Fruit fly (Drosophila melanogaster) whole organism, wandering third instar larva: ENCODE data around the gene Or2a.

Experiments used
- Abd-B ChIP-seq: fragments of >200 bp; optimal IDR thresholded peaks from 2 replicates; lab custom pipeline; 2017; ENCODE audit warnings: missing biosample characterization, missing genetic modification characterization
- CG32264 ChIP-seq: fragments of 200-800 bp; sonication (Bioruptor generic); optimal IDR thresholded peaks from 2 replicates; lab custom pipeline; 2016; ENCODE audit warnings: missing biosample characterization, missing genetic modification characterization
- CG9705 ChIP-seq: fragments of 200-800 bp; sonication (Bioruptor generic); optimal IDR thresholded peaks from 2 replicates; lab custom pipeline; 2018; ENCODE audit warnings: missing biosample characterization, mild to moderate bottlenecking, missing genetic modification characterization
- CrebA ChIP-seq: fragments of 200-800 bp; sonication (Bioruptor generic); optimal IDR thresholded peaks from 2 replicates; lab custom pipeline; 2016; ENCODE audit warnings: missing biosample characterization, mild to moderate bottlenecking, missing genetic modification characterization, borderline replicate concordance
- Dif ChIP-seq: fragments of 200-275, 200-300 bp; sonication (Bioruptor generic); optimal IDR thresholded peaks from 2 replicates; lab custom pipeline; 2018; ENCODE audit warnings: missing biosample characterization, missing genetic modification characterization; ENCODE audit not compliant: partially characterized antibody
- GATAd ChIP-seq: sonication (Bioruptor generic); optimal IDR thresholded peaks from 2 replicates; lab custom pipeline; 2016; ENCODE audit warnings: missing biosample characterization, missing genetic modification characterization
- HLH106 ChIP-seq: fragments of 200-800 bp; optimal IDR thresholded peaks from 3 replicates; lab custom pipeline; 2019; ENCODE audit warnings: missing biosample characterization, mild to moderate bottlenecking, missing genetic modification characterization, moderate library complexity
- Hnf4 ChIP-seq: fragments of 200-800 bp; sonication (Bioruptor generic); optimal IDR thresholded peaks from 2 replicates; lab custom pipeline; 2016; ENCODE audit warnings: missing biosample characterization, mild to moderate bottlenecking, missing genetic modification characterization
- Hr83 ChIP-seq: fragments of 200-300 bp; sonication (Bioruptor generic); optimal IDR thresholded peaks from 2 replicates; lab custom pipeline; 2016; ENCODE audit warnings: missing biosample characterization, mild to moderate bottlenecking, missing genetic modification characterization, moderate library complexity; ENCODE audit not compliant: poor library complexity, severe bottlenecking
- Mio ChIP-seq: sonication (Bioruptor generic); optimal IDR thresholded peaks from 2 replicates; lab custom pipeline; 2016; ENCODE audit warnings: missing biosample characterization, missing genetic modification characterization
- Myc ChIP-seq: fragments of >200 bp; optimal IDR thresholded peaks from 2 replicates; lab custom pipeline; 2017
- N ChIP-seq: fragments of >200 bp; optimal IDR thresholded peaks from 2 replicates; lab custom pipeline; 2018; ENCODE audit warnings: missing biosample characterization, missing external identifiers, missing genetic modification characterization
- OdsH ChIP-seq: fragments of 200-800 bp; sonication (Bioruptor generic); optimal IDR thresholded peaks from 2 replicates; lab custom pipeline; 2016; ENCODE audit warnings: missing biosample characterization, mild to moderate bottlenecking, missing genetic modification characterization
- Rel ChIP-seq, 2 experiments: fragments of 200-800 bp; sonication (Bioruptor generic) in 1 of 2; optimal IDR thresholded peaks; 2 replicates in 1 of 2; 3 replicates in 1 of 2; lab custom pipeline; 2016 to 2019; ENCODE audit warnings: mild to moderate bottlenecking in 2 of 2, missing biosample characterization in 2 of 2, missing genetic modification characterization in 2 of 2, moderate library complexity in 1 of 2
- Vsx2 ChIP-seq: fragments of 200-300, 225-300 bp; sonication (Bioruptor generic); optimal IDR thresholded peaks from 2 replicates; lab custom pipeline; 2018; ENCODE audit warnings: missing biosample characterization, missing genetic modification characterization; ENCODE audit not compliant: partially characterized antibody
- br ChIP-seq: fragments of 200-800 bp; sonication (Bioruptor generic); optimal IDR thresholded peaks from 2 replicates; lab custom pipeline; 2016; ENCODE audit warnings: missing biosample characterization, missing genetic modification characterization
- brk ChIP-seq: fragments of 200-800 bp; sonication (Bioruptor generic); optimal IDR thresholded peaks from 2 replicates; lab custom pipeline; 2016; ENCODE audit warnings: missing biosample characterization, mild to moderate bottlenecking, missing genetic modification characterization
- dl ChIP-seq, 2 experiments: fragments of 175-275, 200-275 bp in 1 of 2; fragments of 200-275 bp in 1 of 2; sonication (Bioruptor generic); optimal IDR thresholded peaks; lab custom pipeline; 2018; ENCODE audit warnings: mild to moderate bottlenecking in 2 of 2, missing biosample characterization in 2 of 2, missing genetic modification characterization in 2 of 2, moderate library complexity in 2 of 2; ENCODE audit not compliant: partially characterized antibody in 2 of 2, insufficient read depth in 1 of 2
- dmrt93B ChIP-seq: fragments of 200-800 bp; sonication (Bioruptor generic); optimal IDR thresholded peaks from 2 replicates; lab custom pipeline; 2018; ENCODE audit warnings: missing biosample characterization, mild to moderate bottlenecking, missing genetic modification characterization
- dsf ChIP-seq: sonication (Bioruptor generic); optimal IDR thresholded peaks from 2 replicates; lab custom pipeline; 2016; ENCODE audit warnings: missing biosample characterization, missing genetic modification characterization, borderline replicate concordance
- ey ChIP-seq: fragments of 200-800 bp; sonication (Bioruptor generic); optimal IDR thresholded peaks from 2 replicates; lab custom pipeline; 2016; ENCODE audit warnings: missing biosample characterization, missing genetic modification characterization
- foxo ChIP-seq, 2 experiments: fragments of 200-800 bp; sonication (Bioruptor generic); optimal IDR thresholded peaks; 2 replicates in 1 of 2; 3 replicates in 1 of 2; lab custom pipeline; 2016 to 2017; ENCODE audit warnings: missing biosample characterization in 2 of 2, missing genetic modification characterization in 2 of 2
- fru ChIP-seq: fragments of 200-800 bp; sonication (Bioruptor generic); optimal IDR thresholded peaks from 3 replicates; lab custom pipeline; 2016; ENCODE audit warnings: missing biosample characterization, mild to moderate bottlenecking, missing genetic modification characterization
- h ChIP-seq: fragments of 200-800 bp; sonication (Bioruptor generic); optimal IDR thresholded peaks from 3 replicates; lab custom pipeline; 2016; ENCODE audit warnings: missing biosample characterization, mild to moderate bottlenecking, missing genetic modification characterization
- lola ChIP-seq: fragments of >200 bp; optimal IDR thresholded peaks from 2 replicates; lab custom pipeline; 2017; ENCODE audit warnings: missing biosample characterization, missing genetic modification characterization
- pan ChIP-seq: fragments of >200 bp; optimal IDR thresholded peaks from 2 replicates; lab custom pipeline; 2017
- psq ChIP-seq: fragments of 200-800 bp; sonication (Bioruptor generic); optimal IDR thresholded peaks from 3 replicates; lab custom pipeline; 2017; ENCODE audit warnings: missing biosample characterization, mild to moderate bottlenecking, missing genetic modification characterization, moderate library complexity
- rgr ChIP-seq: fragments of 200-800 bp; sonication (Bioruptor generic); optimal IDR thresholded peaks from 3 replicates; lab custom pipeline; 2016; ENCODE audit warnings: missing biosample characterization, mild to moderate bottlenecking, missing genetic modification characterization
- sage ChIP-seq: fragments of 200-800 bp; sonication (Bioruptor generic); optimal IDR thresholded peaks from 2 replicates; lab custom pipeline; 2016; ENCODE audit warnings: missing biosample characterization, mild to moderate bottlenecking, missing genetic modification characterization
- sv ChIP-seq: fragments of 200-800 bp; sonication (Bioruptor generic); optimal IDR thresholded peaks from 3 replicates; lab custom pipeline; 2016; ENCODE audit warnings: missing biosample characterization, missing genetic modification characterization
- tai ChIP-seq: sonication (Bioruptor generic); optimal IDR thresholded peaks from 2 replicates; lab custom pipeline; 2016; ENCODE audit warnings: missing biosample characterization, missing genetic modification characterization
- usp ChIP-seq: fragments of >200 bp; optimal IDR thresholded peaks from 2 replicates; lab custom pipeline; 2017; ENCODE audit warnings: missing biosample characterization, missing genetic modification characterization

The Or2a gene

dm6 chrX:2199303-2199702, 46.7 kb upstream of the Or2a start:
- TF ChIP-seq h (peak; percentile 22), Dif (no peak), brk (GFP tag; lab: Kevin White, UChicago) (no peak), CG9705 (GFP tag; lab: Kevin White, UChicago) (no peak)
- TF ChIP-seq, all 38 proteins: peak for 1

DNA sequence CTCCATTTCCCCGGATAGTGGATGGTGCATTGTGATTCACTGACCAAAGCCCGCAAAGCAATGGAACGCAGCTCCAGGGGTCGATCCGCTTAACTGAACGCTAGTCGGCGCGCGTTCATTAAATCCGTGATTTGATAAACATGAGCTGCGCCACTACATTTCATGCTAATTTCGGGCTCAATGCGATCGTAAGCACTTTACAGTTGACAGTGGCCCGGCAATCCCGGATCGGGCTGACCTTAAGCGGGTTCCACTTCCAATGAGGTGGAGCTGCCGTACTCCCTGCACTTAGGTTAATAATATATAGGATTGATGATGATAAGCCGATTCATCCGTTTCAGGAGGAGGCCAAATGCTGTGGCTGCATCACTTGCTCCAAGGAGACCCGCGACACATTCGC, 42.3 kb upstream of the Or2a start, which contains the start of gene FarO:
Gene FarO, minus strand, starts transcription at position 101 of the 400 bp plus-strand sequence.
- TF ChIP-seq sv (GFP tag; lab: Kevin White, UChicago) (no peak), h (no peak), sage (no peak), ey (GFP tag; lab: Kevin White, UChicago) (no peak), Dif (no peak), pan (lab: Kevin White, UChicago) (no peak), br (GFP tag; lab: Kevin White, UChicago) (no peak), Hr83 (GFP tag; lab: Kevin White, UChicago) (no peak), lola (GFP tag; lab: Kevin White, UChicago) (no peak), HLH106 (no peak), CG9705 (GFP tag; lab: Kevin White, UChicago) (no peak), Hnf4 (GFP tag; lab: Kevin White, UChicago) (no peak), N (GFP tag; lab: Kevin White, UChicago) (no peak), CG32264 (GFP tag; lab: Kevin White, UChicago) (no peak)

- TF ChIP-seq dmrt93B (GFP tag; lab: Kevin White, UChicago) = no peak
- TF ChIP-seq, all 38 proteins: peak for 0
These were observed 37.3 kb upstream of the Or2a start for dm6 chrX:2208641-2209241.

dm6 chrX:2212327-2212820, 33.7 kb upstream of the Or2a start:
- TF ChIP-seq Hnf4 (GFP tag; lab: Kevin White, UChicago) = no peak
- TF ChIP-seq HLH106 = peak; percentile 36
- TF ChIP-seq ey (GFP tag; lab: Kevin White, UChicago) = no peak
- no peak for TF ChIP-seq OdsH (GFP tag; lab: Kevin White, UChicago)
- peak; percentile 36 for TF ChIP-seq fru (GFP tag; lab: Kevin White, UChicago)
- peak in 1 of 2 experiments; percentile 23 for TF ChIP-seq foxo (GFP tag; optimal IDR thresholded peaks at IDR 0.05; lab: Kevin White, UChicago)
- no peak for TF ChIP-seq rgr (GFP tag; lab: Kevin White, UChicago)
- TF ChIP-seq brk (GFP tag; lab: Kevin White, UChicago) = no peak
- TF ChIP-seq usp (GFP tag; lab: Kevin White, UChicago) = no peak
- no peak for TF ChIP-seq Abd-B (GFP tag; lab: Kevin White, UChicago)
- TF ChIP-seq dsf (GFP tag; lab: Kevin White, UChicago) = no peak
- TF ChIP-seq psq (GFP tag; lab: Kevin White, UChicago) = no peak
- no peak for TF ChIP-seq dl (GFP tag; optimal IDR thresholded peaks at IDR 0.05; lab: Kevin White, UChicago; ENCODE audit: insufficient read depth in 1 of 2, partially characterized antibody in 2 of 2)
- no peak for TF ChIP-seq Dif
- TF ChIP-seq h = peak; percentile 15
- TF ChIP-seq Myc (lab: Kevin White, UChicago) = no peak
- no peak for TF ChIP-seq lola (GFP tag; lab: Kevin White, UChicago)
- TF ChIP-seq dmrt93B (GFP tag; lab: Kevin White, UChicago) = no peak
- no peak for TF ChIP-seq Rel (GFP tag; optimal IDR thresholded peaks at IDR 0.05; lab: Kevin White, UChicago)
- TF ChIP-seq Rel (tag; optimal IDR thresholded peaks at IDR 0.05; lab: Kevin White, UChicago) = peak; percentile 65
- TF ChIP-seq tai (GFP tag; lab: Kevin White, UChicago) = no peak
- no peak for TF ChIP-seq sv (GFP tag; lab: Kevin White, UChicago)
- TF ChIP-seq, all 38 proteins: peak for 5

DNA sequence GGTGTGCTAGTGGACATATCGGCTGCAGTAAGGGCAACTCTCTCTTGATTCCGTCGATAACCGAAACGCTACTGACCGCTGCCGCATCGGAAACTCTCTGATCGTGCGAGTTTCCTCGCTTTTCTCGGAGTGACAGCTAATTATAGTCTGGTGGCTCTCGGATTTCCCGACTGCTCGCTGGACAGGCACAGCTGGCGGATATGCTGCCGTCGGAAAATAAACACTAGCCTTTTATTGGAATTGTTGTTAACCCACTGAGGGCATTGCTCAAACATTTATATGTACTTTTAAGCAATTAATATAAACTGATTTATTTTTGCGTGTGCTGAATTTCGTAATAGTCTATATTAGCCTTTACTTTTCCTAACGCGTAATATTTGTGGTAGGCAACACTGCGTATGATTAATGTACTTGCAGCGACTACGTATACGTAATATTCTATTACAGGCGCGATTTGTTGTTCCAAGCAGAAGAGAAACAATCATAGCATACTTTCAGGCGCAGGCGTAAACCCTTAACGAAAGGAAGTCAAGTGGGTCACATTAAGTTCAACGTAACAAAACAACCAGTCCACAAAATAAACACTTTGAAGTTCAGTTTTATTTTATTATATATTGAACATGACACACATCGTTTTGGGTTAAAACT, 32.1 kb upstream of the Or2a start, which contains the start of gene SmydA-8:
Gene SmydA-8, minus strand, starts transcription at position 51 of the 648 bp plus-strand sequence.
- TF ChIP-seq fru (GFP tag; lab: Kevin White, UChicago) (no peak), usp (GFP tag; lab: Kevin White, UChicago) (no peak), lola (GFP tag; lab: Kevin White, UChicago) (no peak), br (GFP tag; lab: Kevin White, UChicago) (no peak), Mio (no peak), foxo (GFP tag; optimal IDR thresholded peaks at IDR 0.05; lab: Kevin White, UChicago) (no peak), CrebA (GFP tag; lab: Kevin White, UChicago) (no peak), GATAd (GFP tag; lab: Kevin White, UChicago) (no peak), sage (no peak), Abd-B (GFP tag; lab: Kevin White, UChicago) (no peak), Vsx2 (GFP tag; lab: Kevin White, UChicago) (no peak), brk (GFP tag; lab: Kevin White, UChicago) (no peak), N (GFP tag; lab: Kevin White, UChicago) (no peak), Hr83 (GFP tag; lab: Kevin White, UChicago) (no peak), Rel (GFP tag; optimal IDR thresholded peaks at IDR 0.05; lab: Kevin White, UChicago) (no peak), Rel (tag; optimal IDR thresholded peaks at IDR 0.05; lab: Kevin White, UChicago) (no peak)
